Worm (Caenorhabditis elegans): ENCODE results near the gene R02F2.4.

DNA sequence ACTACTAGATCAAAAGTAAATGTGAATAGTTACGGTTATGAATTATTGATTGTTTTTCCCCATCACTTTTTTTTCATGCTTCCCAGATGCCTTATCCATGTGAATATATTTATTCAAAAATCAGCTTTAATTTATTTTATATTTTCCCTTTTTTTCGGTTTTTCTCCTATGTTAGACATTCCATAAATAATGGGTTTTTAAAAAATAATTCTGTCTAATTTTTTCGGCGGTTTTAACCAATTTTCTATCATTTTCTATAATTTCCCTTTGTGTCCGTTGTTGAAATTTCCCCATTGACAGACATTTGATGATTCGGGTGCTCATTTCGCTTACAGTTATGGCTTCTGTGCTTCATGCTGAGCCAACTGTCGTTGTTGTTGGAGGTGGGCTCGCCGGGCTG, 23.0 kb upstream of the R02F2.4 start, which contains the start of gene F48E8.3:
- no peak for TF ChIP-seq ama-1 (optimal IDR thresholded peaks at IDR 0.05)
- TF ChIP-seq pes-1 (GFP tag; IDR thresholded peaks at IDR 0.05): no peak
- no peak for TF ChIP-seq ets-7 (tag; optimal IDR thresholded peaks at IDR 0.05)
- TF ChIP-seq aly-1 (tag; optimal IDR thresholded peaks at IDR 0.05): no peak
- TF ChIP-seq ceh-36 (tag; optimal IDR thresholded peaks at IDR 0.05): no peak
- TF ChIP-seq flt-1 (GFP tag; IDR thresholded peaks at IDR 0.05): no peak
- TF ChIP-seq scrt-1 (GFP tag; IDR thresholded peaks at IDR 0.05): no peak
- TF ChIP-seq tbx-11 (GFP tag; IDR thresholded peaks at IDR 0.05): no peak
- no peak for TF ChIP-seq tbx-37 (GFP tag; conservative IDR thresholded peaks at IDR 0.05)
- no peak for TF ChIP-seq hnd-1 (tag; optimal IDR thresholded peaks at IDR 0.05)
- TF ChIP-seq hmbx-1 (tag; optimal IDR thresholded peaks at IDR 0.05): no peak
- no peak for TF ChIP-seq ceh-13 (GFP tag; optimal IDR thresholded peaks at IDR 0.05)
- TF ChIP-seq tra-4 (tag; optimal IDR thresholded peaks at IDR 0.05): no peak
- TF ChIP-seq B0310.2 (tag; optimal IDR thresholded peaks at IDR 0.05): no peak
